Worm (Caenorhabditis elegans) whole organism, mixed stage, embryonic: ENCODE measurements around the gene H42K12.3.

Experiments used
- M03D4.4 ChIP-seq: sonication (generic microtip); optimal IDR thresholded peaks from 2 replicates; lab custom pipeline; 2017; ENCODE audit warnings: mild to moderate bottlenecking, missing genetic modification characterization, missing compliant biosample characterization
- bed-3 ChIP-seq: fragments of 200-800 bp; sonication (Bioruptor generic); optimal IDR thresholded peaks from 3 replicates; lab custom pipeline; 2018; ENCODE audit warnings: mild to moderate bottlenecking, missing genetic modification characterization, moderate library complexity, missing compliant biosample characterization
- blmp-1 ChIP-seq: fragments of 150-350 bp; optimal IDR thresholded peaks from 2 replicates; lab custom pipeline; 2014; ENCODE audit warnings: missing biosample characterization, missing genetic modification characterization
- ceh-39 ChIP-seq: fragments of 150-350 bp; optimal IDR thresholded peaks from 2 replicates; lab custom pipeline; 2014; ENCODE audit warnings: missing biosample characterization, missing genetic modification characterization
- ceh-43 ChIP-seq: fragments of 200-800 bp; sonication (Bioruptor generic); optimal IDR thresholded peaks from 2 replicates; lab custom pipeline; 2018; ENCODE audit warnings: mild to moderate bottlenecking, missing genetic modification characterization, moderate library complexity, missing compliant biosample characterization
- ces-1 ChIP-seq: fragments of 150-350 bp; optimal IDR thresholded peaks from 2 replicates; lab custom pipeline; 2014; ENCODE audit warnings: missing biosample characterization, missing genetic modification reagents, missing genetic modification characterization
- cnd-1 ChIP-seq: fragments of 200-800 bp; sonication (Bioruptor generic); optimal IDR thresholded peaks from 2 replicates; lab custom pipeline; 2018; ENCODE audit warnings: mild to moderate bottlenecking, missing genetic modification characterization, missing compliant biosample characterization
- drap-1 ChIP-seq: fragments of 200-800 bp; sonication (Bioruptor generic); optimal IDR thresholded peaks from 3 replicates; lab custom pipeline; 2018; ENCODE audit warnings: mild to moderate bottlenecking, missing genetic modification characterization, missing compliant biosample characterization
- elt-1 ChIP-seq: sonication (generic microtip); optimal IDR thresholded peaks from 2 replicates; lab custom pipeline; 2017; ENCODE audit warnings: missing genetic modification characterization, mild to moderate bottlenecking, missing compliant biosample characterization, antibody characterized with exemption, moderate library complexity, borderline replicate concordance; ENCODE audit not compliant: insufficient read depth
- elt-3 ChIP-seq: fragments of 150-350 bp; optimal IDR thresholded peaks from 2 replicates; lab custom pipeline; 2014; ENCODE audit warnings: missing biosample characterization, missing genetic modification characterization
- flh-1 ChIP-seq: fragments of 200-800 bp; sonication (Bioruptor generic); optimal IDR thresholded peaks from 2 replicates; lab custom pipeline; 2018; ENCODE audit warnings: mild to moderate bottlenecking, missing genetic modification characterization, moderate library complexity, missing compliant biosample characterization
- ham-2 ChIP-seq: fragments of 200-800 bp; sonication (Bioruptor generic); optimal IDR thresholded peaks from 2 replicates; lab custom pipeline; 2018; ENCODE audit warnings: mild to moderate bottlenecking, missing genetic modification characterization, missing compliant biosample characterization
- hlh-1 ChIP-seq: fragments of 150-350 bp; optimal IDR thresholded peaks from 2 replicates; lab custom pipeline; 2014; ENCODE audit warnings: missing biosample characterization, missing genetic modification reagents, missing genetic modification characterization
- lin-13 ChIP-seq: fragments of 150-350 bp; optimal IDR thresholded peaks from 2 replicates; lab custom pipeline; 2014; ENCODE audit warnings: missing biosample characterization, missing genetic modification characterization
- lin-32 ChIP-seq: fragments of 200-800 bp; sonication (Bioruptor generic); optimal IDR thresholded peaks from 2 replicates; lab custom pipeline; 2018; ENCODE audit warnings: mild to moderate bottlenecking, missing genetic modification characterization, missing compliant biosample characterization
- lsy-2 ChIP-seq: fragments of 150-350 bp; optimal IDR thresholded peaks from 2 replicates; lab custom pipeline; 2014; ENCODE audit warnings: missing biosample characterization, missing genetic modification characterization
- mab-5 ChIP-seq: fragments of 150-350 bp; optimal IDR thresholded peaks from 2 replicates; lab custom pipeline; 2014; ENCODE audit warnings: missing biosample characterization, missing genetic modification characterization
- mep-1 ChIP-seq: fragments of 150-350 bp; optimal IDR thresholded peaks from 2 replicates; lab custom pipeline; 2017; ENCODE audit warnings: missing biosample characterization, missing genetic modification reagents, missing genetic modification characterization, inconsistent platforms
- mls-2 ChIP-seq: sonication (generic microtip); optimal IDR thresholded peaks from 2 replicates; lab custom pipeline; 2016; ENCODE audit warnings: mild to moderate bottlenecking, missing genetic modification characterization, moderate library complexity, missing compliant biosample characterization
- nhr-12 ChIP-seq: fragments of 150-350 bp; optimal IDR thresholded peaks from 2 replicates; lab custom pipeline; 2014; ENCODE audit warnings: missing biosample characterization, missing genetic modification characterization
- nhr-2 ChIP-seq: fragments of 150-350 bp; optimal IDR thresholded peaks from 2 replicates; lab custom pipeline; 2014; ENCODE audit warnings: missing biosample characterization, missing genetic modification characterization
- nhr-237 ChIP-seq: fragments of 150-350 bp; optimal IDR thresholded peaks from 2 replicates; lab custom pipeline; 2014; ENCODE audit warnings: missing biosample characterization, missing genetic modification characterization
- nhr-28 ChIP-seq: fragments of 150-350 bp; optimal IDR thresholded peaks from 2 replicates; lab custom pipeline; 2014; ENCODE audit warnings: missing biosample characterization, missing genetic modification characterization
- nhr-76 ChIP-seq: sonication (generic microtip); optimal IDR thresholded peaks from 2 replicates; lab custom pipeline; 2017; ENCODE audit warnings: missing biosample characterization, missing genetic modification characterization
- pha-4 ChIP-seq: fragments of 150-350 bp; optimal IDR thresholded peaks from 2 replicates; lab custom pipeline; 2018; ENCODE audit warnings: missing biosample characterization, missing genetic modification reagents, missing genetic modification characterization
- sem-2 ChIP-seq: fragments of 200-800 bp; sonication (Bioruptor generic); optimal IDR thresholded peaks from 2 replicates; lab custom pipeline; 2018; ENCODE audit warnings: mild to moderate bottlenecking, missing genetic modification characterization, missing compliant biosample characterization
- snpc-4 ChIP-seq: fragments of 150-350 bp; optimal IDR thresholded peaks from 2 replicates; lab custom pipeline; 2014; ENCODE audit warnings: missing biosample characterization, missing genetic modification characterization
- sptf-1 ChIP-seq: sonication (generic microtip); optimal IDR thresholded peaks from 2 replicates; lab custom pipeline; 2017; ENCODE audit warnings: mild to moderate bottlenecking, missing genetic modification characterization, moderate library complexity, missing compliant biosample characterization
- tbx-8 ChIP-seq: fragments of 200-800 bp; sonication (Bioruptor generic); optimal IDR thresholded peaks from 2 replicates; lab custom pipeline; 2018; ENCODE audit warnings: mild to moderate bottlenecking, missing genetic modification characterization, moderate library complexity, missing compliant biosample characterization
- unc-120 ChIP-seq: sonication (generic microtip); optimal IDR thresholded peaks from 2 replicates; lab custom pipeline; 2017; ENCODE audit warnings: missing genetic modification characterization, missing compliant biosample characterization; ENCODE audit not compliant: poor library complexity, severe bottlenecking
- unc-39 ChIP-seq: fragments of 150-350 bp; optimal IDR thresholded peaks from 2 replicates; lab custom pipeline; 2014; ENCODE audit warnings: missing biosample characterization, missing genetic modification characterization
- unc-62 ChIP-seq: fragments of 150-350 bp; optimal IDR thresholded peaks from 2 replicates; lab custom pipeline; 2014; ENCODE audit warnings: missing biosample characterization, missing genetic modification reagents, missing genetic modification characterization
- zip-8 ChIP-seq: fragments of 150-350 bp; optimal IDR thresholded peaks from 2 replicates; lab custom pipeline; 2014; ENCODE audit warnings: missing biosample characterization, missing genetic modification characterization
- ztf-11 ChIP-seq: fragments of 150-350 bp; optimal IDR thresholded peaks from 2 replicates; lab custom pipeline; 2014; ENCODE audit warnings: missing biosample characterization, missing genetic modification characterization

The H42K12.3 gene

DNA sequence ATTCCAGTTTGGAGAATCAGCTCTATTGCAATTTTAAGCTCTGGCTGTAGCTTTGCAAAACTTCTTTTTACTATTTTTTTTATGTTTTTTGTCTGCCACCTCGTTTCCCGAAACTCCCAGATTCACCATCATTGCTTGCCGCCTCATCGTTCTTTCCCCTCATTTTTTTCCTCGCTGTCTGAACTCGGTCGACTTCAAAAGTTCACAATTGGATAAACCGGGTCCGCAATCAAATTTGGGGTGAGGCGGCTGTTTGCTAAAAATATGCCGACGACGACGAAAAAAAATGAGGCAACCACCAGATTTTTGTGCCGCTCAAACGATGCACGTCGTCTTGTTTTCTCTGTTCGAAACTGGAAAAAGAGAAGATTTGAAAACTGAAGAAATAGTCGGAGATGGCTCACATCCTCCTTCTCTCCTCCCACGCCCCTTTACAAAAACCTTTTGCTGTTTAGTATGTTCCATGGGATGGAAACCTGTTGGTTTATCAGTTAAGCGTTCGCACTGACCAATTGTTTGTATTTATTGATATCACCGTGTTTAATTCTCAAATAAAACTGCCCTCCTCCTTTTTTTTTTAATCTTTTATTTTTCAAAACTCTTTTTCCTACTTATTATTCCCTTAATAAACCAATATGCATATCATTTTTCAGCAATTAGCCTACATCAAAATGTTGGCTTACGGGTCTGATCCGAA, 16.4 kb upstream of the H42K12.3 start, which contains the start of gene dop-4:
Gene dop-4 (plus strand): TSS at position 647 of the 697 bp plus-strand sequence.
- TF ChIP-seq nhr-12 (tag; lab: Kevin White, UChicago) (no peak), drap-1 (no peak), sptf-1 (no peak), nhr-2 (no peak), unc-39 (tag; lab: Kevin White, UChicago) (no peak), mab-5 (tag; lab: Kevin White, UChicago) (no peak), ham-2 (no peak), blmp-1 (tag; lab: Kevin White, UChicago) (no peak), unc-120 (tag; lab: Kevin White, UChicago) (no peak), elt-1 (tag; lab: Kevin White, UChicago) (no peak), flh-1 (no peak), nhr-28 (tag; lab: Kevin White, UChicago) (no peak), nhr-76 (no peak), lin-32 (GFP tag; lab: Kevin White, UChicago) (no peak), zip-8 (tag; lab: Kevin White, UChicago) (no peak), snpc-4 (tag; lab: Kevin White, UChicago) (no peak), pha-4 (no peak), M03D4.4 (no peak), ztf-11 (tag; lab: Kevin White, UChicago) (no peak), ces-1 (no peak)

ce11 chrX:1295713-1296112, 15.5 kb upstream of the H42K12.3 start:
- TF ChIP-seq sptf-1, result no peak
- no peak for TF ChIP-seq nhr-76
- TF ChIP-seq unc-120 (tag; lab: Kevin White, UChicago), result no peak
- TF ChIP-seq blmp-1 (tag; lab: Kevin White, UChicago), result no peak
- TF ChIP-seq lsy-2 (tag; lab: Kevin White, UChicago), result no peak
- no peak for TF ChIP-seq hlh-1 (tag; lab: Kevin White, UChicago)
- no peak for TF ChIP-seq sem-2 (GFP tag; lab: Kevin White, UChicago)
- no peak for TF ChIP-seq snpc-4 (tag; lab: Kevin White, UChicago)
- TF ChIP-seq lin-13 (tag; lab: Kevin White, UChicago), result no peak
- TF ChIP-seq unc-39 (tag; lab: Kevin White, UChicago), result no peak
- no peak for TF ChIP-seq ceh-43 (GFP tag; lab: Kevin White, UChicago)
- no peak for TF ChIP-seq M03D4.4
- TF ChIP-seq ceh-39 (tag; lab: Kevin White, UChicago), result no peak
- no peak for TF ChIP-seq mep-1 (tag; lab: Kevin White, UChicago)
- no peak for TF ChIP-seq pha-4
- TF ChIP-seq mls-2 (tag; lab: Kevin White, UChicago), result no peak

DNA sequence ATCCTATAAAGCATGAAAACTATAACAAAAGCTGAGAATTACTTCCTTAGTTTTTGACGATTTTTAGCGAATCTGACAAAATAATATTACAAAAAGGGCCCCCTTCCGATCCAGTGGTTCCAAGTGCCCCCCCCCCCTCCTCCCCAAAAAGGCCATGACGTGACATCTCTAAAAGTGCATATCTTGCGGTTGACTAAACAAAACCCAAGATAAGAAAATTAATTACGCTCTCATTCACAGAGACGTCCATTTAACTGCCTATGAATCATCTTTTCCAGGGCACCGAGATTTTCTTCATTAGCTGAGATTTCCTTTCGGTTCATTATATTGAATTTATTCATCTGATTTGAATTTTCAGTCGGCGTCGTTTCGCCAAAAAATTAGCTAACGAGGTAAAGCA, 11.3 kb upstream of the H42K12.3 start, which contains the start of gene inso-1:
Gene inso-1 (plus strand): TSS at position 301 of the 400 bp plus-strand sequence.
- TF ChIP-seq hlh-1 (tag; lab: Kevin White, UChicago) (no peak), M03D4.4 (no peak), pha-4 (no peak), elt-3 (tag; lab: Kevin White, UChicago) (no peak), ces-1 (no peak), unc-39 (tag; lab: Kevin White, UChicago) (no peak), ham-2 (no peak), sptf-1 (no peak), nhr-2 (no peak), nhr-12 (tag; lab: Kevin White, UChicago) (no peak), elt-1 (tag; lab: Kevin White, UChicago) (no peak), tbx-8 (GFP tag; lab: Kevin White, UChicago) (no peak), sem-2 (GFP tag; lab: Kevin White, UChicago) (no peak), snpc-4 (tag; lab: Kevin White, UChicago) (no peak), ztf-11 (tag; lab: Kevin White, UChicago) (no peak), lin-13 (tag; lab: Kevin White, UChicago) (no peak), flh-1 (no peak), drap-1 (no peak)

DNA sequence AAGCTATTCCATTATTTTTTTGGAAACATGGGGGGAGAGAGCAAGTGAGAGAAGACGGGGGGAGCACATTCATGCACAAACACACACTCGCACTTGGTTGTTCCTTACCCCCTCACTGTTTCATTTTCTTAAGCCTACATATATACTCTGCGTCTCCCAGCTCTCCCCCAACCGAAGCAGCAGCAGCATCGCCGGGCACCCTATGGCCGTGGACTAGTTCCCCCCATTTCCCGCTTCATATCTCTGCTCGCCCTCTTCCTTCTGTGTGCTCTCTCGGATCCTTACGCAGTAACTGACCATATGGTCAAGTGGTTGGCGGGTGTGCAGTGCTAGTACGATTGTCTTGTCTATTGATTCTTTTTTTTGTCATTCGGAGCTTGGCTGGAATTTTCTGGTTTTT, 8.9 kb upstream of the H42K12.3 start:
- TF ChIP-seq unc-39 (tag; lab: Kevin White, UChicago), result no peak
- TF ChIP-seq sptf-1, result peak; percentile 70
- peak; percentile 9 for TF ChIP-seq ceh-43 (GFP tag; lab: Kevin White, UChicago)
- TF ChIP-seq ceh-39 (tag; lab: Kevin White, UChicago), result peak; percentile 46
- peak; percentile 85 for TF ChIP-seq pha-4
- TF ChIP-seq sem-2 (GFP tag; lab: Kevin White, UChicago), result no peak
- no peak for TF ChIP-seq zip-8 (tag; lab: Kevin White, UChicago)
- TF ChIP-seq mep-1 (tag; lab: Kevin White, UChicago), result peak; percentile 73
- TF ChIP-seq tbx-8 (GFP tag; lab: Kevin White, UChicago), result no peak
- peak; percentile 74 for TF ChIP-seq nhr-2
- TF ChIP-seq lsy-2 (tag; lab: Kevin White, UChicago), result peak; percentile 55
- no peak for TF ChIP-seq lin-13 (tag; lab: Kevin White, UChicago)
- no peak for TF ChIP-seq bed-3 (GFP tag; lab: Kevin White, UChicago)
- no peak for TF ChIP-seq elt-3 (tag; lab: Kevin White, UChicago)
- peak; percentile 78 for TF ChIP-seq ces-1
- TF ChIP-seq unc-62, result peak; percentile 26
- peak; percentile 30 for TF ChIP-seq ztf-11 (tag; lab: Kevin White, UChicago)
- TF ChIP-seq nhr-237 (tag; lab: Kevin White, UChicago), result peak; percentile 42
- TF ChIP-seq lin-32 (GFP tag; lab: Kevin White, UChicago), result peak; percentile 86
- peak; percentile 89 for TF ChIP-seq hlh-1 (tag; lab: Kevin White, UChicago)
- TF ChIP-seq ham-2, result peak; percentile 71
- peak; percentile 86 for TF ChIP-seq cnd-1 (tag; lab: Kevin White, UChicago)
- TF ChIP-seq mls-2 (tag; lab: Kevin White, UChicago), result peak; percentile 49
- TF ChIP-seq drap-1, result peak; percentile 77
- TF ChIP-seq unc-120 (tag; lab: Kevin White, UChicago), result peak; percentile 81
- TF ChIP-seq M03D4.4, result peak; percentile 56
- no peak for TF ChIP-seq snpc-4 (tag; lab: Kevin White, UChicago)
